Fruit fly (Drosophila melanogaster) whole organism, prepupa: Measurements from ENCODE around the gene CG8003.

ENCODE experiments used
- CG1621 ChIP-seq: fragments of 200-800 bp; sonication (Bioruptor generic); optimal IDR thresholded peaks from 3 replicates; lab custom pipeline; 2018; ENCODE audit warnings: missing biosample characterization, mild to moderate bottlenecking, missing genetic modification characterization
- CG34406 ChIP-seq: fragments of 200-800 bp; sonication (Bioruptor generic); optimal IDR thresholded peaks from 3 replicates; lab custom pipeline; 2016; ENCODE audit warnings: missing biosample characterization, missing genetic modification characterization
- CG6792 ChIP-seq: fragments of 200-800 bp; sonication (Bioruptor generic); optimal IDR thresholded peaks from 3 replicates; lab custom pipeline; 2016; ENCODE audit warnings: missing biosample characterization, missing genetic modification characterization
- CG7368 ChIP-seq: fragments of 200-800 bp; sonication (Bioruptor generic); optimal IDR thresholded peaks from 3 replicates; lab custom pipeline; 2016; ENCODE audit warnings: missing biosample characterization, missing genetic modification characterization
- Eip75B ChIP-seq: fragments of 200-800 bp; sonication (Bioruptor generic); optimal IDR thresholded peaks from 3 replicates; lab custom pipeline; 2016; ENCODE audit warnings: missing biosample characterization, missing genetic modification characterization
- Ets96B ChIP-seq: fragments of 200-800 bp; optimal IDR thresholded peaks from 2 replicates; lab custom pipeline; 2019; ENCODE audit warnings: missing biosample characterization, mild to moderate bottlenecking, missing genetic modification characterization, moderate library complexity
- Hr39 ChIP-seq: fragments of 200-800 bp; sonication (Bioruptor generic); optimal IDR thresholded peaks from 2 replicates; lab custom pipeline; 2016; ENCODE audit warnings: missing biosample characterization, missing genetic modification characterization

DNA sequence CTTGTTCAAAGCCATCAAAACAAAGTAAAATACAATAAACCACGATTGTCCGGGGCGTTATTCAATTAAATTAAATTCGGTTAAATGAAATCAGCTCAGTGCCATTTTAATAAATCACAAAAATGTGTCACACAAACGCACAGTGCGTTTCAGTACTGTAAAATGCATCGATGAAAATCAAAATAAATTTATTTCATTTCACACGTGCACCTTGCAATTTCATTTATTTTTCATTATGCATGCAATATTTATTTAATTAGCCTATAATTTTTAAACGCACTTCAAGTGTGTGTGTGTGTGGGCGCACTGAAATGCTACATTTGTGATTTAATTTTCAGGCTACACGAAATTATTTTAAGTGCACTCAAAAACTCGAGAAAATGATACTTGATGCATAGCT is 6.8 kb upstream of the CG8003 start:
- TF ChIP-seq Ets96B (no peak), Eip75B (GFP tag; lab: Kevin White, UChicago) (no peak), Hr39 (GFP tag; lab: Kevin White, UChicago) (no peak), CG34406 (GFP tag; lab: Kevin White, UChicago) (no peak), CG6792 (no peak), CG1621 (tag; lab: Kevin White, UChicago) (no peak), CG7368 (no peak)
